Fruit fly (Drosophila melanogaster) ovary, adult (tissue): ENCODE results near the gene Lcp65Ae.

Source experiments
- CG17801 ChIP-seq: fragments of 200-800 bp; optimal IDR thresholded peaks from 2 replicates; lab custom pipeline; 2019; ENCODE audit warnings: missing biosample characterization, mild to moderate bottlenecking, missing genetic modification characterization, moderate library complexity; ENCODE audit not compliant: partially characterized antibody

Lcp65Ae gene

DNA sequence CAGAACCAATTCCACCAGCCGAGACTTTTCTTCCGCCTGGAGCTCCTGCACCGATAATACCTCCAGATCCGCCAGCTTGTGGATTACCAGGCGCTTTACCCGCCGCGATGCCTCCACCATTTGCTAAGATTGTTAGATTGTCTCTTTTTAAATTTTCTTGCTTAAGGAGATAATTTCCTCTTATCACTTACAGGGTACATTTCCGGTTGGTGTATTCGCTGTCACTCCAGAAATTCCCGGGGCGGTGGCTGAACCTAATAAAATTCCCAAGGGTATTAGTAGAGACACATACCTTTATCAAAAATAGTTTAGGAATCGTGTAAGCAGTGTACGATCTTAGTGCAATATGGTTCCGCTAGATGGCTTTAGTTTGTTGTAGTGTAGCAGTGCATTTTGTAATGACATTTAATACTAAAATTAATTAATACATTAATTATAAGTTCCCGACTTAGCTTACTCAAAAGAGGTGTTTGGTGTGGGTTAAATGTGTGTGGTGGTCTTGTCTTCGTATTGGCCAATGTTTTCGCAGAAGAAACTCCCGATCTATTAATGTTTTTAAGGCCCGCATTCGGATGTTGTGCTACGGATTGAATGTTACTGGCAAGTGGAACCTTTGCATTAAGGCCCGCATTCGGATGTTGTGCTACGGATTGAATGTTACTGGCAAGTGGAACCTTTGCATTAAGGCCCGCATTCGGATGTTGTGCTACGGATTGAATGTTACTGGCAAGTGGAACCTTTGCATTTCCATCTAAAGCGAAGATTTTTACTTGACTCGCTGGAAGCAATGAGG, 13.1 kb downstream of the Lcp65Ae start:
- no peak for TF ChIP-seq CG17801 (GFP tag; lab: Kevin White, UChicago)

DNA sequence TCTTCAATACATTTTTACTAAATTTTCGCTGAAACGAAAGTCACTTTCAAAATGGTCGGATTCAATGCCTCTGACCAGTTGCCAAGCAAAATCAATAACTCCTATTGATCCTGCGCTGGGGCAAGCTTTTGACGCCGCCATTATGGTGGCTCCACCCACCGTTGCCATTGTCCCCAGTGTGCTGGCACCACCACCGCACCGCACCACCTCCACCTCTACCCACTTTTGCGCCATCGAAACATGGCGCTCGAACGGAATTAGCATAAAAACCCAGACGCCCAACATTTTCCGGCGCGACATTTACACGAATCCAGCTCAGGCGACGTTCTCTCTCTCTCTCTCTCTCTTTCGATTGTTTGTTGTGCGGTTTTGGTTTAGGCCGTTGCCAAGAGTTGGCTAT, 21.0 kb downstream of the Lcp65Ae start:
- TF ChIP-seq CG17801 (GFP tag; lab: Kevin White, UChicago): no peak

DNA sequence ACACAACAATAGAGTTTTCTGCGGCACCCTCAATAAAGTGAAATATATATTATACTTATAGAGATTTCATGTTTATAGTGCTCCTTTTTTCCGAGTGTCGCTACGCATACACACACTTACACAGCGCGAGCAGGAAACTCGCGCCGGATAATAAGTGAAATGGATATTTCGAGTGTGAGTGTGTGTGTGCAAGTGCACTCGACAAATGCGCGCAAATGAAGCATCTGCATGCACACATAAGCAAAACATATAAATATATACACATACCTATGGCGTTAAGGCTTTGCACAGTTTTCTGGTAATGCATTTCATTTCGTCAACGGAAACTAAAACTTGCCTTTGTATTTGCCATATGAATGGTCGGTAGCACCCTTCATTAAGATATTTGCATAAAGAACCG, 22.4 kb downstream of the Lcp65Ae start:
- TF ChIP-seq CG17801 (GFP tag; lab: Kevin White, UChicago): no peak

DNA sequence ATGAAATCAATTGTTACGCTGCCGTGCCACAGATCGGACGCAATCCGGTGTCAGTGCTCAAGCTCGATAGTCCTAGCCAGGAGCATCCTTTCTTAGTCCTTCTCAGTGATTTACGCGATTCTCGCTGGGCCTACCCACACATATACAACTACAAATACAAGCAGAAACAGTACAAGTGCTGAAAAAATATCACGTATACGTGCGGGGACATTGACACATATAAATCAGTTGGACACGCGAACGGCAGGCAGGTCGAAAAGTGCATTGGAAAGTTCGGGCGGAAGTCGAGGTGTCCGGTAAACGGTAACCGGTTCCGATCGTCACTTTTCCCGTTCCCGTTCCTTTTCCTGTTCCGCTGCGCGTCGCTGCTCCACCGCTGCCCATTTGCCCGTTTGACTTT, 26.5 kb downstream of the Lcp65Ae start:
- no peak for TF ChIP-seq CG17801 (GFP tag; lab: Kevin White, UChicago)

DNA sequence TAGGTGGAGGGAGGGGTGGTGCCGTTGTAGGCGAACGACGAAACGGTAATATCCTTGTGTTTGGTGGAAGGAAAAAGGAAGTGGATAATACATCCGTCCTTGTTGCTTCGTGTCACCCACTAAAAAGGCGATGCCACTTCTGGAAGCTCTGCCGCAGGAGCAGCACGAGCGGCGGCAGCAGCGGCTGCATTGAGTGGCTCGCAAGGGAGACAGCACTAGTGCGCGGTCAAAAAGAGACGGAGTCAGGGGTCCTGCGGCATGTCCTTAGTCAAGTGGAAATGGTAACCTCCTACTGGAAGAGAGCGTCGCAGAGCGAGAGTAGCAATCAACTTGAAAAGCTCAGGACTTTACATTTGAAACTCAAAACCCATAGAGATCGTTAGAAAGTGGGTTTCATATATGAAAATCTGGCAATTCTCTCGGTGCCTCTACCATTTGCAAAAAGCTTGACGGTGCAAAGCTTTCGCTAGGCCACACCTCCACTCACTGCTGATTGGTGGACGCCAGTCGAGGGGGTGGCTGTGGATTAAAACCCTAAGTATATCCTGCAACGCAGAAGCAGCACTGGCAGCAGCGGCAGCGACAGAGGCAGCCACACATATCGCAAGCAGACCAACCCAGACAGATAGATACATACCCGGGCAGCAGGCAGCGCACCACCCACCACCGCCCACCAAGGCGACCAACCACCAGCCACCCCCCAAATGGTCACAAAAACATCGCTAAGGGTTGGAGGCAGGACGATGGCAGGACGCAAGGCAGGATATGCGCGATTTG, 27.1 kb downstream of the Lcp65Ae start:
- no peak for TF ChIP-seq CG17801 (GFP tag; lab: Kevin White, UChicago)

DNA sequence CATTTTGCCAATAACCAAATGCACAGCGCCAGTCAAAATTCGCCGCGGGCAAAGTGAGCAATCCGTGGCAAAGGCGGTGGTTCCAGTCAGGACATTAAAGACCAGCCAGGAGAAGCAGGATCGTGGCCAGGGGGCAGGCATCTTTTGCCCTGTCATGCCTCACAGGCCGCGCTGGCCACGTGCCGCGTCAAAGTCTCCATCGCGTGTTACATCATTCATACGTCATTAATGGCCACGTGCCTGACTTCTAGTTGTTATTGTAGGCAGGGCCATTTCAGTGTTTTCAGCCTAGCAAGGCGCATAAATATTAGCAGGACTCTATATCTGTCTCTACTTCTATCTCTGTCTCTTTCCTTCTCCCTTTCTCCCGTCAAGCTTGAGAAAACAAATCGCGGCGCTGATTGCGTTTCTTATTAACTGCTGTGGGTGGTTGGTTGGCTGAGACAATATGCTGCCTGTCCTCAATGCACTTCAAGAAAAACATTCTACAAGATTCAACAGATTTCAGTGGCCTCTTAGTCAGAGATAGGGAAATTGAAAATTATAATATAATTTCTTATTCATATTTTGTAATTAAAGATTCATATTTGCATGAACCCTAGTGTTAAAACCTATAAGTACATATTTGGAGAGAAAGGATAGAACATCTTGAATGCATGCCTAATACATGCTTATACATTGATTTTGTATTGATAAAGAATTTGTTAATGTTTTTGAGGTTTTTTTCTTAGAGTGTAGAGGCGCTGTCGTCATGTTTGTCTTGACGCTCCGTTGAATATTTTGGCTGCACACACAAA, 29.5 kb downstream of the Lcp65Ae start:
- no peak for TF ChIP-seq CG17801 (GFP tag; lab: Kevin White, UChicago)

DNA sequence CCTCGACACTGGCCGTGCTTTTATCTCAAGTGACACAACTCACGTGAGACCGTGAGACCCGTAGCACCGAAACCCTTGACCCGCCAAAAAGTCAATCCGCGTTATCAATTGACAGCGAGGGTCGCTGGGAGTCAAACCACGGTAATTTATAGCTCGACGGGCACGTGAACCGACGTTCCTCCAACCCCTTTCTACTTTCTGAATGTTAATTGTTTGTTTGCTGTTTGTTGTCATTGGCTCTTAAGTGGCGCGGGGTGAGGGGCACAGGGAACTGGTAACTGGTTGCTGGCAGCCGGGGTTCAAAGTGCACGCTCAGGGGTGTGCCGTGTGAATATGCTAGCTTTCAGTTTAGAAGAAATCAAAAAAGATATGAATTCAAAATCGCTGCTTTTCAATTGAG, 31.2 kb downstream of the Lcp65Ae start:
- no peak for TF ChIP-seq CG17801 (GFP tag; lab: Kevin White, UChicago)

DNA sequence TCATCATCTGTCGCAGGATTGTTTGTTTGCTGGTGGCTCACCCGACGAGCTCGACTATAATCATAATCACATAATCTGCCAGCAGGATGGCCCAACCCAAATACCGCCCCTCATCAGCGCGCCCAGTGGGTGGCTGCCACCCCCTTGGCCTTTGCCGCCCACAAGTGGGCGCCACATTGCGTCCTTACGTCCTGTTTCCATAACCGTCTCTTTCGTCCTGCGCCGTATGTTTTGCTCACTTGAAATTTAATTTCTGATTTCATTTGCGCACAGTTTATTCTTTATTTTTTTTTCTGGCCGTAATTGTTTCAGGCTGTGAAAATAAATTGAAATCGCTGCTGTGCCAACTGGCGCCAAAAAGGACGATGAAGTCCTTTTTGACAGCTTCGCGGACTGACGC, 32.5 kb downstream of the Lcp65Ae start:
- TF ChIP-seq CG17801 (GFP tag; lab: Kevin White, UChicago): no peak

DNA sequence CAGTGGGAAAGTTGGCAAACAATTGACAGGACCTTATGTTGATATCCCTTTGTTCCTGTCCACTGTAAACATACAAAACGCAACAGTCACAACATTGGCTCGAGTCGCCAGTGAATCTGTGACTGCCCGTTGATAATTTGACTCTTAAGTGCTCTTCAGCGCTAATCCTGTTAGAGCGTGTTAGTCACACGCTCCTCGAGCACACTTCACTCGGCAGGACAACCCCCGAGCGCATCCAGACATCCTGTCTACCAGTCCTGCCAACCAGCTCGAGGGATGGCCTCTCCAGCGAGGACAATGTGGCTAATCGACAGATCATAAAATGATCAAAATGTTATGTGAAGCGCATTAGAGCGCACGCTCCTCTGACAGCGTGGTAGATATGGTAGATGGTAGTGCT, 33.4 kb downstream of the Lcp65Ae start:
- TF ChIP-seq CG17801 (GFP tag; lab: Kevin White, UChicago): no peak

DNA sequence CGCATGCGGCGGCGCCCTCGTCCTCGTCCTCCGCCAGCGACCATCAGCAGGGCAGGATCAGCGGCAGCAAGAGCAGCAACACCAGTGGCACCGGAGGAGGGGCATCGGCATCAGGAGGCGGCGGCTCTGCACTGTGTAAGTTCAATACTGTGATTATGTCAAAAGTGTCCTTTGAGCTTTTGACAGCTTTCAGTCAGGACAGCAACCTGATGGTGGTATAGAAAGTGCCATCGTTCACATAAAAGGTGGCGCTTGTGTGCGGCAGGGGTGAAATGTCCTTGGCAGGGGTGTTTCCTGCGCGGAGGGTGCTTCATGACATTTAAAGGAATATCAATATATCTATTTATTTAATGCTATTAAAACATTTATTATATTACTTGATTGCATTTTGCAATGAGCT, 34.3 kb downstream of the Lcp65Ae start:
- no peak for TF ChIP-seq CG17801 (GFP tag; lab: Kevin White, UChicago)

DNA sequence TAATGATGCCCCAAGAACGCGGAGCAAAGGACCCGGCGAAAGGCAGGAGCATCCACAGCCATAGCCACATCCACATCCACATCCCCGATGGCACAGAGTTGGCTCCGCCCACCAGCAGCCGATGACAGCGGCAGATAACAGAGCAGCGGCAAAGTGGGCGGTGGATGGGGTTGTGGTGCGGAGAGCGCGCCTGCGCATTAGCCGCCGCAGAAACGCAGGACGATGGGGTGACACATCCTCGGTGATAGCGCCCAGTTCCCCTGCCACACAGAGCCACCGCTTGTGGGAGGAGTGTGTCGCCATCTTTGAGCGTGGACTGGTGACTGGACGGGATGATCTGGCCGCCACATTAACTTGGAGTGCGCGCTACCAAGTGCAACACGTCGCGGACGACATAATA, 40.6 kb downstream of the Lcp65Ae start, which contains the start of gene Ets65A:
Ets65A (plus strand) TSS at position 348 of the 400 bp plus-strand sequence.
- TF ChIP-seq CG17801 (GFP tag; lab: Kevin White, UChicago): no peak

DNA sequence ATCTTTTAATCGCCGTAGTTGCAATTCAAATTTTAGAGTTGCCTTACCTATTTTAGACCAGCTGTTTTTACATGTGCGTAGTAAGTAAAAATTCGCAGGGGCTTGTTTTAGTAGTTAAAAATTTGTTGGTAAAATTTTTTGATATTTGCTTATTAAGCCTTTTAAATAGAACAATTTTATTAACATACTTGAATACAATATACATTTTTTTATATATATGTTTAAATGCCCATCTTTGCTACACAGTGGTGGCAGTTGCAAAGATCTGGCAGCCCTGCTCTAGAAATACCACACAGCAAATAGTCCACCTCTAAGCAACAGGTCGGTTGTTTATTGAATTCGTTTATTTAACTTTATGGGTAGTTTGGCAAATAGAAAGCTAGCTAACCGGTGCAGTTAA, 43.2 kb downstream of the Lcp65Ae start, which contains the start of the genes CG10467 and loj:
CG10467 (minus strand) TSS at position 51 of the 400 bp plus-strand sequence.
loj (plus strand) TSS at position 291 of the 400 bp plus-strand sequence.
- TF ChIP-seq CG17801 (GFP tag; lab: Kevin White, UChicago): peak; percentile 91

DNA sequence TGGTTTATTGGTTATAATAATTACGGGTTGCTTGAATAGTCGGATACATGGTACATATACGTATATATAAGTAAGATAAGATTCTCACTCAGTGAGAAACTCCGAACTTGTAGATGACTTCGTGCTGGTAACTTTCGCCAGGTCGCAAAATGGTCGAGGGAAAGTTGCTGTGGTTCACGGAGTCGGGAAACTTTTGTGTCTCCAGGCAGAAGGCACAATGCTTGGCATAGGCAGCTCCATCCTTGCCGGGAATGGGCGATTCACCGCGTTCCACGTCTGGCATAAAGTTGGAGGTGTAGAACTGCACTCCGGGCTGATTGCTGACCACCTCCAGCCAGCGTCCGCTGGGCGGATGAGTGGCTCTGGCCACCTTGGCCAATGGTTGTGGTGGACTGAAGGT, 44.7 kb downstream of the Lcp65Ae start, which contains the start of gene CG10469:
CG10469 (minus strand) TSS at position 101 of the 400 bp plus-strand sequence.
- TF ChIP-seq CG17801 (GFP tag; lab: Kevin White, UChicago): no peak
